Fruit fly (Drosophila melanogaster) whole organism, pupa: ENCODE data around the gene CG15534.

ENCODE experiments used
- CG10348 ChIP-seq: fragments of 200-800 bp; sonication (Bioruptor generic); IDR thresholded peaks from 2 replicates; pipeline ENCODE4 v1.3.6; 2022; ENCODE audit warnings: missing biosample characterization, missing genetic modification characterization
- CG12605 ChIP-seq: fragments of 200-800 bp; sonication (Bioruptor generic); IDR thresholded peaks from 2 replicates; pipeline ENCODE4 v1.3.6; 2022; ENCODE audit warnings: missing biosample characterization, missing genetic modification characterization
- CG14655 ChIP-seq: fragments of 200-800 bp; sonication (Bioruptor generic); optimal IDR thresholded peaks from 3 replicates; lab custom pipeline; 2017; ENCODE audit warnings: mild to moderate bottlenecking, missing biosample characterization, missing genetic modification reagents, missing genetic modification characterization
- CG15710 ChIP-seq: fragments of 200-800 bp; sonication (Bioruptor generic); optimal IDR thresholded peaks from 2 replicates; lab custom pipeline; 2018; ENCODE audit warnings: missing biosample characterization, mild to moderate bottlenecking, missing genetic modification characterization, moderate library complexity
- CG17806 ChIP-seq: fragments of 200-800 bp; sonication (Bioruptor generic); optimal IDR thresholded peaks from 2 replicates; lab custom pipeline; 2018; ENCODE audit warnings: missing biosample characterization, mild to moderate bottlenecking, missing genetic modification characterization, moderate library complexity
- CG32121 ChIP-seq: fragments of 200-800 bp; sonication (Bioruptor generic); IDR thresholded peaks from 2 replicates; pipeline ENCODE4 v1.3.6; 2022; ENCODE audit warnings: missing biosample characterization, missing genetic modification characterization
- CG34367 ChIP-seq: fragments of 200-800 bp; sonication (Bioruptor generic); optimal IDR thresholded peaks from 2 replicates; lab custom pipeline; 2018; ENCODE audit warnings: missing biosample characterization, mild to moderate bottlenecking, missing genetic modification characterization
- CG4496 ChIP-seq: fragments of 200-800 bp; sonication (Bioruptor generic); IDR thresholded peaks from 3 replicates; pipeline ENCODE4 v1.3.6; 2022; ENCODE audit warnings: missing biosample characterization, missing genetic modification characterization
- CG8159 ChIP-seq: fragments of 200-800 bp; sonication (Bioruptor generic); optimal IDR thresholded peaks from 3 replicates; lab custom pipeline; 2018; ENCODE audit warnings: missing biosample characterization, mild to moderate bottlenecking, missing genetic modification characterization, moderate library complexity
- CG8301 ChIP-seq: fragments of 200-800 bp; sonication (Bioruptor generic); optimal IDR thresholded peaks from 2 replicates; lab custom pipeline; 2018; ENCODE audit warnings: missing biosample characterization, mild to moderate bottlenecking, missing genetic modification characterization
- CG9948 ChIP-seq: fragments of 200-800 bp; sonication (Bioruptor generic); optimal IDR thresholded peaks from 2 replicates; lab custom pipeline; 2018; ENCODE audit warnings: missing biosample characterization, mild to moderate bottlenecking, missing genetic modification characterization, moderate library complexity
- D1 ChIP-seq: fragments of 200-800 bp; sonication (Bioruptor generic); optimal IDR thresholded peaks from 2 replicates; lab custom pipeline; 2018; ENCODE audit warnings: missing biosample characterization, mild to moderate bottlenecking, missing genetic modification characterization, moderate library complexity
- EcR ChIP-seq: fragments of 200-800 bp; sonication (Bioruptor generic); optimal IDR thresholded peaks from 3 replicates; lab custom pipeline; 2019; ENCODE audit warnings: missing biosample characterization, missing genetic modification characterization, mild to moderate bottlenecking, moderate library complexity, missing genetic modification reagents
- Ets98B ChIP-seq: fragments of 200-800 bp; sonication (Bioruptor generic); IDR thresholded peaks from 2 replicates; pipeline ENCODE4 v1.3.6; 2022; ENCODE audit warnings: missing biosample characterization, missing genetic modification characterization
- Pif1A ChIP-seq: fragments of 200-800 bp; sonication (Bioruptor generic); optimal IDR thresholded peaks from 3 replicates; lab custom pipeline; 2016; ENCODE audit warnings: missing biosample characterization, missing genetic modification characterization
- Pif1B ChIP-seq: fragments of 200-800 bp; sonication (Bioruptor generic); optimal IDR thresholded peaks from 3 replicates; lab custom pipeline; 2016; ENCODE audit warnings: missing biosample characterization, missing genetic modification characterization
- Snoo ChIP-seq: fragments of 200-800 bp; sonication (Bioruptor generic); optimal IDR thresholded peaks from 3 replicates; lab custom pipeline; 2017; ENCODE audit warnings: missing biosample characterization, mild to moderate bottlenecking, missing genetic modification characterization, inconsistent platforms
- fd96Ca ChIP-seq: fragments of 200-800 bp; sonication (Bioruptor generic); IDR thresholded peaks from 3 replicates; pipeline ENCODE4 v1.3.6; 2022; ENCODE audit warnings: missing biosample characterization, missing genetic modification characterization
- gl ChIP-seq: fragments of 200-800 bp; sonication (Bioruptor generic); optimal IDR thresholded peaks from 2 replicates; lab custom pipeline; 2018; ENCODE audit warnings: missing biosample characterization, mild to moderate bottlenecking, missing genetic modification characterization
- rn ChIP-seq: fragments of 200-800 bp; sonication (Bioruptor generic); IDR thresholded peaks from 2 replicates; pipeline ENCODE4 v1.3.6; 2022; ENCODE audit warnings: missing biosample characterization, missing genetic modification characterization

Gene CG15534

dm6 chr3R:30425622-30426021 is 6.2 kb upstream of the CG15534 start:
- TF ChIP-seq D1 (no peak), rn (GFP tag; lab: Robert Waterston, UW) (no peak), CG4496 (no peak), Snoo (no peak), fd96Ca (GFP tag; lab: Robert Waterston, UW) (no peak), CG10348 (GFP tag; lab: Robert Waterston, UW) (no peak), CG12605 (GFP tag; lab: Robert Waterston, UW) (no peak)

dm6 chr3R:30426626-30427025 is 5.2 kb upstream of the CG15534 start:
- no peak for TF ChIP-seq CG17806 (tag; lab: Kevin White, UChicago)
- no peak for TF ChIP-seq gl (tag; lab: Kevin White, UChicago)
- no peak for TF ChIP-seq CG4496
- no peak for TF ChIP-seq Snoo
- no peak for TF ChIP-seq EcR (GFP tag; lab: Kevin White, UChicago)
- TF ChIP-seq Ets98B, result no peak
- TF ChIP-seq CG9948 (tag; lab: Kevin White, UChicago), result no peak
- no peak for TF ChIP-seq CG8301 (tag; lab: Kevin White, UChicago)

- TF ChIP-seq CG14655 (GFP tag; lab: Kevin White, UChicago) (no peak), CG4496 (peak; percentile 64; the same call in 2 of the 3 replicates), gl (tag; lab: Kevin White, UChicago) (peak; percentile 42), Pif1B (GFP tag; lab: Kevin White, UChicago) (no peak), rn (GFP tag; lab: Robert Waterston, UW) (no peak)
- TF ChIP-seq, all 21 proteins: peak for 2
Observed at dm6 chr3R:30427805-30428359, 4.0 kb upstream of the CG15534 start, which contains the start of gene CG2218. Gene CG2218, minus strand, starts transcription at chr3R:30428276.

- TF ChIP-seq CG17806 (tag; lab: Kevin White, UChicago), result no peak
- no peak for TF ChIP-seq Ets98B
- TF ChIP-seq CG12605 (GFP tag; lab: Robert Waterston, UW), result no peak
- TF ChIP-seq CG9948 (tag; lab: Kevin White, UChicago), result no peak
- no peak for TF ChIP-seq CG8301 (tag; lab: Kevin White, UChicago)
- TF ChIP-seq CG8159 (tag; lab: Kevin White, UChicago), result no peak
- TF ChIP-seq CG4496, result no peak
- TF ChIP-seq Pif1B (GFP tag; lab: Kevin White, UChicago), result no peak
- no peak for TF ChIP-seq fd96Ca (GFP tag; lab: Robert Waterston, UW)
- no peak for TF ChIP-seq CG15710
- TF ChIP-seq CG32121, result no peak
Observed at dm6 chr3R:30428459-30428858, 3.4 kb upstream of the CG15534 start, which contains the start of gene CG15533. Gene CG15533, plus strand, starts transcription at chr3R:30428820.

- no peak for TF ChIP-seq CG9948 (tag; lab: Kevin White, UChicago)
- TF ChIP-seq EcR (GFP tag; lab: Kevin White, UChicago), result no peak
- TF ChIP-seq CG34367 (tag; lab: Kevin White, UChicago), result no peak
- TF ChIP-seq Snoo, result no peak
- TF ChIP-seq CG15710, result no peak
- no peak for TF ChIP-seq CG32121
- TF ChIP-seq Pif1A, result no peak
- TF ChIP-seq CG17806 (tag; lab: Kevin White, UChicago), result no peak
- TF ChIP-seq CG14655 (GFP tag; lab: Kevin White, UChicago), result no peak
- no peak for TF ChIP-seq CG4496
- TF ChIP-seq CG8159 (tag; lab: Kevin White, UChicago), result no peak
- TF ChIP-seq gl (tag; lab: Kevin White, UChicago), result no peak
Observed at dm6 chr3R:30443549-30444133, 11.8 kb downstream of the CG15534 start, which contains the start of gene CG15537. Gene CG15537, minus strand, starts transcription at chr3R:30443599.

dm6 chr3R:30444946-30445345 is 13.1 kb downstream of the CG15534 start, which contains the start of gene Osi23:
Gene Osi23, minus strand, starts transcription at chr3R:30445046.
- no peak for TF ChIP-seq CG8159 (tag; lab: Kevin White, UChicago)
- TF ChIP-seq gl (tag; lab: Kevin White, UChicago), result no peak
- no peak for TF ChIP-seq CG34367 (tag; lab: Kevin White, UChicago)
- TF ChIP-seq Pif1B (GFP tag; lab: Kevin White, UChicago), result no peak
- no peak for TF ChIP-seq CG32121
- no peak for TF ChIP-seq CG9948 (tag; lab: Kevin White, UChicago)

dm6 chr3R:30449446-30449845 is 17.6 kb downstream of the CG15534 start:
- TF ChIP-seq fd96Ca (GFP tag; lab: Robert Waterston, UW) (no peak), Pif1A (no peak), CG8159 (tag; lab: Kevin White, UChicago) (no peak), CG9948 (tag; lab: Kevin White, UChicago) (no peak), Pif1B (GFP tag; lab: Kevin White, UChicago) (no peak), CG15710 (no peak), CG32121 (no peak)
